Worm (Caenorhabditis elegans) whole organism, early embryonic: ENCODE results near the gene col-178.

Experiments
- B0310.2 ChIP-seq: sonication (generic microtip); optimal IDR thresholded peaks from 2 replicates; lab custom pipeline; 2016; ENCODE audit warnings: mild to moderate bottlenecking, missing genetic modification characterization, missing compliant biosample characterization
- F13C5.2 ChIP-seq: sonication (generic microtip); optimal IDR thresholded peaks from 2 replicates; lab custom pipeline; 2017; ENCODE audit warnings: mild to moderate bottlenecking, missing genetic modification characterization, inconsistent platforms, missing compliant biosample characterization
- aly-1 ChIP-seq: sonication (generic microtip); optimal IDR thresholded peaks from 2 replicates; lab custom pipeline; 2016; ENCODE audit warnings: missing genetic modification characterization, missing compliant biosample characterization
- ama-1 ChIP-seq: fragments of 150-350 bp; optimal IDR thresholded peaks from 2 replicates; lab custom pipeline; 2014
- ceh-13 ChIP-seq: fragments of 200-800 bp; sonication (Bioruptor generic); optimal IDR thresholded peaks from 2 replicates; lab custom pipeline; 2018; ENCODE audit warnings: mild to moderate bottlenecking, missing genetic modification characterization, missing compliant biosample characterization
- ceh-36 ChIP-seq: sonication (generic microtip); optimal IDR thresholded peaks from 2 replicates; lab custom pipeline; 2016; ENCODE audit warnings: missing genetic modification characterization, inconsistent platforms, missing compliant biosample characterization
- ets-7 ChIP-seq: sonication (generic microtip); optimal IDR thresholded peaks from 2 replicates; lab custom pipeline; 2016; ENCODE audit warnings: missing genotype, missing genetic modification characterization, missing compliant biosample characterization
- flt-1 ChIP-seq: fragments of 200-800 bp; sonication (Bioruptor generic); IDR thresholded peaks from 2 replicates; pipeline ENCODE4 v1.3.6; 2022; ENCODE audit warnings: missing genetic modification characterization, missing compliant biosample characterization
- hmbx-1 ChIP-seq: sonication (generic microtip); optimal IDR thresholded peaks from 2 replicates; lab custom pipeline; 2016; ENCODE audit warnings: mild to moderate bottlenecking, missing genetic modification characterization, missing compliant biosample characterization
- hmg-4 ChIP-seq: fragments of 200-800 bp; sonication (Bioruptor generic); optimal IDR thresholded peaks from 2 replicates; lab custom pipeline; 2018; ENCODE audit warnings: mild to moderate bottlenecking, missing genetic modification characterization, missing compliant biosample characterization
- hnd-1 ChIP-seq: sonication (generic microtip); optimal IDR thresholded peaks from 2 replicates; lab custom pipeline; 2016; ENCODE audit warnings: missing genetic modification characterization, missing compliant biosample characterization
- pes-1 ChIP-seq: fragments of 200-800 bp; sonication (Bioruptor generic); IDR thresholded peaks from 2 replicates; pipeline ENCODE4 v1.3.6; 2022; ENCODE audit warnings: missing genetic modification reagents, missing genetic modification characterization, missing compliant biosample characterization
- scrt-1 ChIP-seq: fragments of 200-800 bp; sonication (Bioruptor generic); IDR thresholded peaks from 2 replicates; pipeline ENCODE4 v1.3.6; 2022; ENCODE audit warnings: missing genetic modification characterization, missing compliant biosample characterization
- sea-1 ChIP-seq: fragments of 200-800 bp; sonication (Bioruptor generic); conservative IDR thresholded peaks from 2 replicates; pipeline ENCODE4 v1.3.6; 2022; ENCODE audit warnings: missing genetic modification characterization, missing compliant biosample characterization
- tbx-11 ChIP-seq: fragments of 200-800 bp; sonication (Bioruptor generic); IDR thresholded peaks from 2 replicates; pipeline ENCODE4 v1.3.6; 2022; ENCODE audit warnings: missing genetic modification characterization, missing compliant biosample characterization
- tbx-37 ChIP-seq: fragments of 200-800 bp; sonication (Bioruptor generic); conservative IDR thresholded peaks from 2 replicates; pipeline ENCODE4 v1.3.6; 2022; ENCODE audit warnings: missing genetic modification reagents, missing genetic modification characterization, missing compliant biosample characterization
- tra-4 ChIP-seq: sonication (generic microtip); optimal IDR thresholded peaks from 2 replicates; lab custom pipeline; 2017; ENCODE audit warnings: missing genetic modification characterization, missing compliant biosample characterization

col-178 gene

ce11 chrX:11243604-11244003, 44.3 kb downstream of the col-178 start:
- TF ChIP-seq flt-1 (GFP tag; lab: Robert Waterston, UW) (no peak), hmbx-1 (tag; lab: Kevin White, UChicago) (no peak), pes-1 (no peak), hnd-1 (no peak), F13C5.2 (tag; lab: Kevin White, UChicago) (no peak), B0310.2 (tag; lab: Kevin White, UChicago) (no peak), sea-1 (GFP tag; lab: Robert Waterston, UW) (no peak), hmg-4 (GFP tag; lab: Kevin White, UChicago) (no peak), ceh-13 (GFP tag; lab: Kevin White, UChicago) (no peak), tbx-37 (GFP tag; lab: Robert Waterston, UW) (no peak), tra-4 (no peak), ama-1 (lab: Kevin White, UChicago) (no peak), ets-7 (tag; lab: Kevin White, UChicago) (no peak)

ce11 chrX:11245056-11245455, 45.8 kb downstream of the col-178 start:
- TF ChIP-seq ama-1 (lab: Kevin White, UChicago) = no peak
- TF ChIP-seq B0310.2 (tag; lab: Kevin White, UChicago) = no peak
- TF ChIP-seq hmbx-1 (tag; lab: Kevin White, UChicago) = no peak
- no peak for TF ChIP-seq ets-7 (tag; lab: Kevin White, UChicago)
- no peak for TF ChIP-seq hmg-4 (GFP tag; lab: Kevin White, UChicago)
- no peak for TF ChIP-seq tra-4
- no peak for TF ChIP-seq scrt-1 (GFP tag; lab: Robert Waterston, UW)
- no peak for TF ChIP-seq sea-1 (GFP tag; lab: Robert Waterston, UW)
- no peak for TF ChIP-seq ceh-13 (GFP tag; lab: Kevin White, UChicago)
- no peak for TF ChIP-seq flt-1 (GFP tag; lab: Robert Waterston, UW)
- TF ChIP-seq ceh-36 (tag; lab: Kevin White, UChicago) = no peak
- no peak for TF ChIP-seq tbx-11 (GFP tag; lab: Robert Waterston, UW)
- TF ChIP-seq aly-1 (tag; lab: Kevin White, UChicago) = no peak
- no peak for TF ChIP-seq pes-1
- TF ChIP-seq tbx-37 (GFP tag; lab: Robert Waterston, UW) = no peak
- TF ChIP-seq F13C5.2 (tag; lab: Kevin White, UChicago) = no peak

ce11 chrX:11248083-11248482, 48.8 kb downstream of the col-178 start:
- TF ChIP-seq F13C5.2 (tag; lab: Kevin White, UChicago) (no peak), hmg-4 (GFP tag; lab: Kevin White, UChicago) (peak; percentile 46)

- TF ChIP-seq tra-4 (no peak), ceh-36 (tag; lab: Kevin White, UChicago) (no peak), tbx-11 (GFP tag; lab: Robert Waterston, UW) (no peak), F13C5.2 (tag; lab: Kevin White, UChicago) (no peak), hmg-4 (GFP tag; lab: Kevin White, UChicago) (no peak), sea-1 (GFP tag; lab: Robert Waterston, UW) (no peak)
Observed at ce11 chrX:11249392-11249791, 50.1 kb downstream of the col-178 start.
